Fruit fly (Drosophila melanogaster) whole organism, prepupa: ENCODE data around the gene CG32091.

Experiments
- CG11294 ChIP-seq: fragments of 200-800 bp; sonication (Bioruptor generic); IDR thresholded peaks from 2 replicates; pipeline ENCODE4 v1.3.6; 2022; ENCODE audit warnings: missing biosample characterization, missing genetic modification characterization
- CG1621 ChIP-seq: fragments of 200-800 bp; sonication (Bioruptor generic); optimal IDR thresholded peaks from 3 replicates; lab custom pipeline; 2018; ENCODE audit warnings: missing biosample characterization, mild to moderate bottlenecking, missing genetic modification characterization
- CG16779 ChIP-seq: fragments of 200-800 bp; sonication (Bioruptor generic); optimal IDR thresholded peaks from 3 replicates; lab custom pipeline; 2017; ENCODE audit warnings: missing biosample characterization, mild to moderate bottlenecking, missing genetic modification characterization
- CG32006 ChIP-seq: fragments of 200-800 bp; sonication (Bioruptor generic); optimal IDR thresholded peaks from 3 replicates; lab custom pipeline; 2017; ENCODE audit warnings: missing biosample characterization, mild to moderate bottlenecking, missing genetic modification characterization
- CG3919 ChIP-seq: fragments of 200-800 bp; sonication (Bioruptor generic); optimal IDR thresholded peaks from 3 replicates; lab custom pipeline; 2016; ENCODE audit warnings: missing biosample characterization, missing genetic modification characterization
- CG6163 ChIP-seq: fragments of 200-800 bp; sonication (Bioruptor generic); IDR thresholded peaks from 3 replicates; pipeline ENCODE4 v1.3.6; 2022; ENCODE audit warnings: missing biosample characterization, missing genetic modification characterization
- CG6276 ChIP-seq: fragments of 200-800 bp; sonication (Bioruptor generic); optimal IDR thresholded peaks from 2 replicates; lab custom pipeline; 2017; ENCODE audit warnings: missing biosample characterization, mild to moderate bottlenecking, missing genetic modification characterization
- CG6792 ChIP-seq: fragments of 200-800 bp; sonication (Bioruptor generic); optimal IDR thresholded peaks from 3 replicates; lab custom pipeline; 2016; ENCODE audit warnings: missing biosample characterization, missing genetic modification characterization
- CG6808 ChIP-seq: fragments of 200-800 bp; sonication (Bioruptor generic); optimal IDR thresholded peaks from 3 replicates; lab custom pipeline; 2017; ENCODE audit warnings: missing biosample characterization, missing genetic modification characterization, mild to moderate bottlenecking, moderate library complexity, missing genetic modification reagents
- CG7368 ChIP-seq: fragments of 200-800 bp; sonication (Bioruptor generic); optimal IDR thresholded peaks from 3 replicates; lab custom pipeline; 2016; ENCODE audit warnings: missing biosample characterization, missing genetic modification characterization
- CG8119 ChIP-seq: fragments of 200-800 bp; sonication (Bioruptor generic); IDR thresholded peaks from 3 replicates; pipeline ENCODE4 v1.3.6; 2022; ENCODE audit warnings: missing biosample characterization, missing genetic modification characterization
- CG8632 ChIP-seq: fragments of 200-800 bp; sonication (Bioruptor generic); optimal IDR thresholded peaks from 3 replicates; lab custom pipeline; 2016; ENCODE audit warnings: missing biosample characterization, missing genetic modification characterization
- Eip75B ChIP-seq: fragments of 200-800 bp; sonication (Bioruptor generic); optimal IDR thresholded peaks from 3 replicates; lab custom pipeline; 2016; ENCODE audit warnings: missing biosample characterization, missing genetic modification characterization
- Eip78C ChIP-seq: fragments of 200-800 bp; sonication (Bioruptor generic); peaks from one replicate; lab custom pipeline; 2016; ENCODE audit warnings: missing biosample characterization, missing genetic modification characterization
- Eip93F ChIP-seq: fragments of 200-800 bp; sonication (Bioruptor generic); optimal IDR thresholded peaks from 2 replicates; lab custom pipeline; 2016; ENCODE audit warnings: missing biosample characterization, mild to moderate bottlenecking, missing genetic modification characterization
- Ets21C ChIP-seq: fragments of 200-800 bp; sonication (Bioruptor generic); optimal IDR thresholded peaks from 3 replicates; lab custom pipeline; 2016; ENCODE audit warnings: missing biosample characterization, missing genetic modification characterization
- Ets96B ChIP-seq: fragments of 200-800 bp; optimal IDR thresholded peaks from 2 replicates; lab custom pipeline; 2019; ENCODE audit warnings: missing biosample characterization, mild to moderate bottlenecking, missing genetic modification characterization, moderate library complexity
- Gug ChIP-seq: fragments of 200-800 bp; sonication (Bioruptor generic); IDR thresholded peaks from 2 replicates; pipeline ENCODE4 v1.3.6; 2022; ENCODE audit warnings: missing biosample characterization, missing genetic modification characterization
- Hr39 ChIP-seq: fragments of 200-800 bp; sonication (Bioruptor generic); optimal IDR thresholded peaks from 2 replicates; lab custom pipeline; 2016; ENCODE audit warnings: missing biosample characterization, missing genetic modification characterization
- Hr4 ChIP-seq: fragments of 200-800 bp; sonication (Bioruptor generic); optimal IDR thresholded peaks from 3 replicates; lab custom pipeline; 2016; ENCODE audit warnings: missing biosample characterization, missing genetic modification characterization
- Lpt ChIP-seq: fragments of 200-800 bp; sonication (Bioruptor generic); optimal IDR thresholded peaks from 3 replicates; lab custom pipeline; 2016; ENCODE audit warnings: missing biosample characterization, missing genetic modification characterization
- OdsH ChIP-seq: fragments of 200-800 bp; sonication (Bioruptor generic); optimal IDR thresholded peaks from 3 replicates; lab custom pipeline; 2016; ENCODE audit warnings: missing biosample characterization, missing genetic modification characterization
- Smox ChIP-seq: fragments of 200-800 bp; sonication (Bioruptor generic); optimal IDR thresholded peaks from 3 replicates; lab custom pipeline; 2016; ENCODE audit warnings: missing biosample characterization, missing genetic modification characterization
- Sox102F ChIP-seq: fragments of 200-800 bp; sonication (Bioruptor generic); optimal IDR thresholded peaks from 2 replicates; lab custom pipeline; 2016; ENCODE audit warnings: missing biosample characterization, mild to moderate bottlenecking, missing genetic modification characterization
- Sox14 ChIP-seq: fragments of 200-800 bp; sonication (Bioruptor generic); optimal IDR thresholded peaks from 3 replicates; lab custom pipeline; 2016; ENCODE audit warnings: missing biosample characterization, missing genetic modification characterization
- achi ChIP-seq: fragments of 200-800 bp; sonication (Bioruptor generic); optimal IDR thresholded peaks from 3 replicates; lab custom pipeline; 2016; ENCODE audit warnings: missing biosample characterization, missing genetic modification characterization
- acj6 ChIP-seq: fragments of 200-800 bp; sonication (Bioruptor generic); optimal IDR thresholded peaks from 3 replicates; lab custom pipeline; 2016; ENCODE audit warnings: missing biosample characterization, missing genetic modification characterization
- dac ChIP-seq: fragments of 200-800 bp; sonication (Bioruptor generic); optimal IDR thresholded peaks from 2 replicates; lab custom pipeline; 2017; ENCODE audit warnings: missing biosample characterization, mild to moderate bottlenecking, missing genetic modification characterization
- dsx ChIP-seq: fragments of 200-800 bp; optimal IDR thresholded peaks from 3 replicates; lab custom pipeline; 2019; ENCODE audit warnings: missing biosample characterization, mild to moderate bottlenecking, missing genetic modification characterization, moderate library complexity; ENCODE audit not compliant: poor library complexity, severe bottlenecking
- eg ChIP-seq: fragments of 200-800 bp; sonication (Bioruptor generic); IDR thresholded peaks from 3 replicates; pipeline ENCODE4 v1.3.6; 2022; ENCODE audit warnings: missing biosample characterization, missing genetic modification characterization
- esn ChIP-seq: fragments of 200-800 bp; sonication (Bioruptor generic); optimal IDR thresholded peaks from 2 replicates; lab custom pipeline; 2016; ENCODE audit warnings: missing biosample characterization, mild to moderate bottlenecking, missing genetic modification characterization, moderate library complexity
- fd59A ChIP-seq: fragments of 200-800 bp; sonication (Bioruptor generic); optimal IDR thresholded peaks from 2 replicates; lab custom pipeline; 2017; ENCODE audit warnings: missing biosample characterization, mild to moderate bottlenecking, missing genetic modification characterization, missing genetic modification reagents
- lz ChIP-seq: fragments of 200-800 bp; sonication (Bioruptor generic); optimal IDR thresholded peaks from 3 replicates; lab custom pipeline; 2016; ENCODE audit warnings: missing biosample characterization, missing genetic modification characterization
- net ChIP-seq: fragments of 200-800 bp; sonication (Bioruptor generic); optimal IDR thresholded peaks from 3 replicates; lab custom pipeline; 2016; ENCODE audit warnings: missing biosample characterization, missing genetic modification characterization
- pdm3 ChIP-seq: fragments of 200-800 bp; sonication (Bioruptor generic); optimal IDR thresholded peaks from 3 replicates; lab custom pipeline; 2016; ENCODE audit warnings: missing biosample characterization, missing genetic modification characterization
- salr ChIP-seq, 2 experiments: fragments of 200-800 bp; sonication (Bioruptor generic); optimal IDR thresholded peaks; 3 replicates each; lab custom pipeline; 2016 to 2018; ENCODE audit warnings: missing biosample characterization in 2 of 2, missing genetic modification characterization in 2 of 2, mild to moderate bottlenecking in 1 of 2
- spab ChIP-seq: fragments of 200-800 bp; sonication (Bioruptor generic); optimal IDR thresholded peaks from 2 replicates; lab custom pipeline; 2017; ENCODE audit warnings: missing biosample characterization, mild to moderate bottlenecking, missing genetic modification characterization, missing genetic modification reagents
- ss ChIP-seq, 2 experiments: fragments of 200-800 bp; sonication (Bioruptor generic); optimal IDR thresholded peaks; 2 replicates in 1 of 2; 3 replicates in 1 of 2; lab custom pipeline; 2017 to 2018; ENCODE audit warnings: mild to moderate bottlenecking in 2 of 2, missing biosample characterization in 2 of 2, missing genetic modification characterization in 2 of 2, moderate library complexity in 1 of 2
- svp ChIP-seq: fragments of 200-800 bp; sonication (Bioruptor generic); peaks from one replicate; lab custom pipeline; 2016; ENCODE audit warnings: missing biosample characterization, missing genetic modification characterization
- topi ChIP-seq: fragments of 200-800 bp; sonication (Bioruptor generic); optimal IDR thresholded peaks from 3 replicates; lab custom pipeline; 2016; ENCODE audit warnings: missing biosample characterization, missing genetic modification characterization
- vri ChIP-seq: fragments of 200-800 bp; sonication (Bioruptor generic); optimal IDR thresholded peaks from 3 replicates; lab custom pipeline; 2016; ENCODE audit warnings: missing biosample characterization, mild to moderate bottlenecking, missing genetic modification characterization

CG32091 gene

DNA sequence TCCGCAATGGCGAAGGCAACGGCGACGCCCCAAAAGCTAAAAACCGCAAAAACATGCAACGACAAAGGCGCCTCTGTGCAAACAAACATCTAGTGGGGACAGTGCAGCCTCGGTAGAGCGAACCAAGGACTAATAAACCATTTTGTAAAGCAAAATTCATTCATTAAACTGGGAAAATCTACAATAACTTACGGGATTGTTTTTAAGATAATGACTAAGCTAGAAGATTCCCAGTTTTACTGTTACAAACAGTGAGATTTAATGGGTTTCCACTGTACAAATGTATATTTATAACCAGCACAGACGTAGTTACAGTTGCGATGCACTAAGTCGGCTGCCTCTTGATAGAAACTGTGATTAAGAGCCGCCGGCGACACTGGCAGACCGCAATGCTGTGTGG, 25.0 kb downstream of the CG32091 start (continued):
- peak; percentile 83 for TF ChIP-seq Hr4 (GFP tag; lab: Kevin White, UChicago)
- peak; percentile 63 for TF ChIP-seq CG6276 (GFP tag; lab: Kevin White, UChicago)
- TF ChIP-seq eg (GFP tag; lab: Robert Waterston, UW), result peak; percentile 86
- peak; percentile 48 for TF ChIP-seq CG3919 (GFP tag; lab: Kevin White, UChicago)
- no peak for TF ChIP-seq CG1621
- no peak for TF ChIP-seq dsx
- no peak for TF ChIP-seq vri (GFP tag; lab: Kevin White, UChicago)
- TF ChIP-seq, all 60 proteins: peak for 32

DNA sequence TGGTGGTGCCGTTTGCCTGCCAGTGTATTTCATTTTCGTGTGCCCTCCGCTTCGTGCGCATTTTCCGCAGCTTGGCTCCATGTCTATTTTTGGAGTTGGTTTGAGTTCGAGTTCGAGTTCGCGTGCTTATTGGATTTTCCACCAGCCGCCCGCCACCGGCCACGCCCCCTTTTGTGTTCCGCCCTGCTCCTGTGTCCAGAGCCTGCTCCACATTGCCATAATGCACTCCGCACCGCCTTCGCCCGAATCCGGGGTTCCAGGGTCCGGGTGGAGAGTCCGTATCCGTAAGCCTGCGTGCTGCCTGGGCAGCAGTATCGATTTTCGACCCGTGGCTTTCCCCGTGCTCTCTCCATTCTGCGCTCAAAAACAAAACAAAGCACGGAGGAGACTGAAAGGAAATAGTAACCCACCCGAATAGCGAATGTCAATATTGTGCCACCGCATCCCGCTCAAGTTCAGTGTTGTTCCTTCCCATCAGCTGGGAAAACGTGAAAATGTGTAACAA, 47.2 kb downstream of the CG32091 start:
- TF ChIP-seq CG3919 (GFP tag; lab: Kevin White, UChicago), result no peak
- TF ChIP-seq topi (GFP tag; lab: Kevin White, UChicago), result no peak
- TF ChIP-seq Sox14 (GFP tag; lab: Kevin White, UChicago), result no peak
- no peak for TF ChIP-seq esn (GFP tag; lab: Kevin White, UChicago)
- TF ChIP-seq achi (GFP tag; lab: Kevin White, UChicago), result no peak
- no peak for TF ChIP-seq dac (GFP tag; lab: Kevin White, UChicago)
- no peak for TF ChIP-seq CG6163 (GFP tag; lab: Robert Waterston, UW)
- TF ChIP-seq Hr39 (GFP tag; lab: Kevin White, UChicago), result no peak
- no peak for TF ChIP-seq ss (GFP tag; optimal IDR thresholded peaks at IDR 0.05; lab: Kevin White, UChicago)
- no peak for TF ChIP-seq Sox102F
- no peak for TF ChIP-seq CG16779
- no peak for TF ChIP-seq Lpt
- no peak for TF ChIP-seq Gug (GFP tag; lab: Robert Waterston, UW)
- no peak for TF ChIP-seq lz
- no peak for TF ChIP-seq pdm3 (GFP tag; lab: Kevin White, UChicago)
- TF ChIP-seq CG8632, result no peak
- TF ChIP-seq salr (GFP tag; optimal IDR thresholded peaks at IDR 0.05; lab: Kevin White, UChicago), result no peak

DNA sequence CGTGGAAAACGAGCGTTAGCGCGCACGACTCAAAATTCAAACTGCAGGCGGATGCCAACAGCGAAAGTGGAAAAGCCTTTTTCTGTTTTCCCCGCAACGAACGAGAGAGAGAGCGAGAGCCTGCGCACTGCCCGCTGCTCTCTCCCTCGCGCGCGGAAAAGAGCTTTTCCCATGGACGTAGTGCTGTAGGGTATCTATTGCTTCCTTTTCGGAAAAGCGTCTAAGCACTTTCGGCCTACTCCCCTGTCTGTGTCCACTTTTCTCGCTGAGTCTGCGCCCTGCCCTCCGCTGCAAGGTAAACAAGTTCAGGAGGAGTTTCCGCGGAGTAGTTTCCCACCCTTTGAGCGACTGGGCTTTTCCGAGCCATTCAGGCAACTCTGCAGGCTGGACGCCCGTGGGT, 49.1 kb downstream of the CG32091 start, which contains the start of gene CG32085:
Gene CG32085 (minus strand): TSS at position 47 of the 400 bp plus-strand sequence.
- TF ChIP-seq Sox14 (GFP tag; lab: Kevin White, UChicago) (no peak), CG3919 (GFP tag; lab: Kevin White, UChicago) (peak; percentile 61), OdsH (peak; percentile 18), spab (no peak), CG7368 (GFP tag; lab: Kevin White, UChicago) (no peak), Eip78C (GFP tag; lab: Kevin White, UChicago) (peak; percentile 70), fd59A (no peak), Ets21C (no peak), eg (GFP tag; lab: Robert Waterston, UW) (peak; percentile 72; the same call in 2 of the 3 replicates), pdm3 (GFP tag; lab: Kevin White, UChicago) (peak; percentile 32), ss (GFP tag; optimal IDR thresholded peaks at IDR 0.05; lab: Kevin White, UChicago) (peak; percentile 12 to 22), Eip75B (peak; percentile 18), Hr4 (GFP tag; lab: Kevin White, UChicago) (peak; percentile 44), net (peak; percentile 28), CG6792 (GFP tag; lab: Kevin White, UChicago) (peak; percentile 6), achi (GFP tag; lab: Kevin White, UChicago) (peak; percentile 19), CG32006 (GFP tag; lab: Kevin White, UChicago) (peak; percentile 37), Eip93F (GFP tag; lab: Kevin White, UChicago) (no peak), CG6163 (GFP tag; lab: Robert Waterston, UW) (peak; percentile 71; the same call in 2 of the 3 replicates), svp (peak; percentile 36), Ets96B (tag; lab: Kevin White, UChicago) (no peak), CG6808 (GFP tag; lab: Kevin White, UChicago) (no peak), acj6 (GFP tag; lab: Kevin White, UChicago) (peak; percentile 10), Smox (GFP tag; lab: Kevin White, UChicago) (no peak), CG8119 (GFP tag; lab: Robert Waterston, UW) (peak; percentile 38; the same call in 1 of the 3 replicates), CG11294 (GFP tag; lab: Robert Waterston, UW) (peak; percentile 62; the same call in 1 of the 2 replicates)
